Worm (Caenorhabditis elegans): ENCODE results near the gene C04B4.4.

DNA sequence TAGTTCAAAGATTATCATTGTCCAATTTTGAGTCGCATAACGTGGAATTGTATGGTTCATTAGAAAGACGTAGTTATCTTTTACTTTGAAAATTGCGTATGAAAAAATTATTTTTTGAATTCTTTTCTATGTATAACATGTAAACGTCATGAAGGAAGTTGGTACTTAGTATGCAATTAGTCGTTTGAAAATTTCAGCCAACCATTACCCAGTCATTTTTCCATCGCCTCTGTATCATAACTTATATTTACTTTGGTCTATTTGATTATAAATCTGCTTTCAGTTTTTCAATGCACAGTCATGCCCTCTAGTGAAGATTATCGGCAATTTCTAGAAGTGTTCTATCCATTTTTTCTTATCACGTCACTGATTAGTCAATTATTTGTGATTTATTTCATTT, 35.8 kb downstream of the C04B4.4 start, which contains the start of gene srd-41:
- TF ChIP-seq dao-5 (tag; optimal IDR thresholded peaks at IDR 0.05) (no peak), him-1 (tag; optimal IDR thresholded peaks at IDR 0.05) (no peak)
